Fruit fly (Drosophila melanogaster) whole organism, wandering third instar larva: Measurements from ENCODE around the gene CG10031.

ENCODE experiments used
- Abd-B ChIP-seq: fragments of >200 bp; optimal IDR thresholded peaks from 2 replicates; lab custom pipeline; 2017; ENCODE audit warnings: missing biosample characterization, missing genetic modification characterization
- CG32264 ChIP-seq: fragments of 200-800 bp; sonication (Bioruptor generic); optimal IDR thresholded peaks from 2 replicates; lab custom pipeline; 2016; ENCODE audit warnings: missing biosample characterization, missing genetic modification characterization
- CG9705 ChIP-seq: fragments of 200-800 bp; sonication (Bioruptor generic); optimal IDR thresholded peaks from 2 replicates; lab custom pipeline; 2018; ENCODE audit warnings: missing biosample characterization, mild to moderate bottlenecking, missing genetic modification characterization
- CrebA ChIP-seq: fragments of 200-800 bp; sonication (Bioruptor generic); optimal IDR thresholded peaks from 2 replicates; lab custom pipeline; 2016; ENCODE audit warnings: missing biosample characterization, mild to moderate bottlenecking, missing genetic modification characterization, borderline replicate concordance
- Dfd ChIP-seq: fragments of >200 bp; optimal IDR thresholded peaks from 2 replicates; lab custom pipeline; 2017; ENCODE audit warnings: missing biosample characterization, missing genetic modification characterization
- Dif ChIP-seq: fragments of 200-275, 200-300 bp; sonication (Bioruptor generic); optimal IDR thresholded peaks from 2 replicates; lab custom pipeline; 2018; ENCODE audit warnings: missing biosample characterization, missing genetic modification characterization; ENCODE audit not compliant: partially characterized antibody
- GATAd ChIP-seq: sonication (Bioruptor generic); optimal IDR thresholded peaks from 2 replicates; lab custom pipeline; 2016; ENCODE audit warnings: missing biosample characterization, missing genetic modification characterization
- HLH106 ChIP-seq: fragments of 200-800 bp; optimal IDR thresholded peaks from 3 replicates; lab custom pipeline; 2019; ENCODE audit warnings: missing biosample characterization, mild to moderate bottlenecking, missing genetic modification characterization, moderate library complexity
- Hnf4 ChIP-seq: fragments of 200-800 bp; sonication (Bioruptor generic); optimal IDR thresholded peaks from 2 replicates; lab custom pipeline; 2016; ENCODE audit warnings: missing biosample characterization, mild to moderate bottlenecking, missing genetic modification characterization
- Hr78 ChIP-seq: fragments of >200 bp; optimal IDR thresholded peaks from 2 replicates; lab custom pipeline; 2017; ENCODE audit warnings: missing biosample characterization, missing genetic modification characterization
- Hr83 ChIP-seq: fragments of 200-300 bp; sonication (Bioruptor generic); optimal IDR thresholded peaks from 2 replicates; lab custom pipeline; 2016; ENCODE audit warnings: missing biosample characterization, mild to moderate bottlenecking, missing genetic modification characterization, moderate library complexity; ENCODE audit not compliant: poor library complexity, severe bottlenecking
- Jra ChIP-seq: sonication (Bioruptor generic); optimal IDR thresholded peaks from 2 replicates; lab custom pipeline; 2016; ENCODE audit warnings: missing biosample characterization, missing genetic modification characterization
- Mio ChIP-seq: sonication (Bioruptor generic); optimal IDR thresholded peaks from 2 replicates; lab custom pipeline; 2016; ENCODE audit warnings: missing biosample characterization, missing genetic modification characterization
- Myc ChIP-seq: fragments of >200 bp; optimal IDR thresholded peaks from 2 replicates; lab custom pipeline; 2017
- N ChIP-seq: fragments of >200 bp; optimal IDR thresholded peaks from 2 replicates; lab custom pipeline; 2018; ENCODE audit warnings: missing biosample characterization, missing external identifiers, missing genetic modification characterization
- OdsH ChIP-seq: fragments of 200-800 bp; sonication (Bioruptor generic); optimal IDR thresholded peaks from 2 replicates; lab custom pipeline; 2016; ENCODE audit warnings: missing biosample characterization, mild to moderate bottlenecking, missing genetic modification characterization
- Rel ChIP-seq, 2 experiments: fragments of 200-800 bp; sonication (Bioruptor generic) in 1 of 2; optimal IDR thresholded peaks; 2 replicates in 1 of 2; 3 replicates in 1 of 2; lab custom pipeline; 2016 to 2019; ENCODE audit warnings: mild to moderate bottlenecking in 2 of 2, missing biosample characterization in 2 of 2, missing genetic modification characterization in 2 of 2, moderate library complexity in 1 of 2
- Sp1 ChIP-seq: fragments of 200-800 bp; sonication (Bioruptor generic); optimal IDR thresholded peaks from 3 replicates; lab custom pipeline; 2019; ENCODE audit warnings: missing biosample characterization, mild to moderate bottlenecking, missing genetic modification characterization, moderate library complexity
- Vsx2 ChIP-seq: fragments of 200-300, 225-300 bp; sonication (Bioruptor generic); optimal IDR thresholded peaks from 2 replicates; lab custom pipeline; 2018; ENCODE audit warnings: missing biosample characterization, missing genetic modification characterization; ENCODE audit not compliant: partially characterized antibody
- br ChIP-seq: fragments of 200-800 bp; sonication (Bioruptor generic); optimal IDR thresholded peaks from 2 replicates; lab custom pipeline; 2016; ENCODE audit warnings: missing biosample characterization, missing genetic modification characterization
- brk ChIP-seq: fragments of 200-800 bp; sonication (Bioruptor generic); optimal IDR thresholded peaks from 2 replicates; lab custom pipeline; 2016; ENCODE audit warnings: missing biosample characterization, mild to moderate bottlenecking, missing genetic modification characterization
- dl ChIP-seq, 2 experiments: fragments of 175-275, 200-275 bp in 1 of 2; fragments of 200-275 bp in 1 of 2; sonication (Bioruptor generic); optimal IDR thresholded peaks; lab custom pipeline; 2018; ENCODE audit warnings: mild to moderate bottlenecking in 2 of 2, missing biosample characterization in 2 of 2, missing genetic modification characterization in 2 of 2, moderate library complexity in 2 of 2; ENCODE audit not compliant: partially characterized antibody in 2 of 2, insufficient read depth in 1 of 2
- dmrt93B ChIP-seq: fragments of 200-800 bp; sonication (Bioruptor generic); optimal IDR thresholded peaks from 2 replicates; lab custom pipeline; 2018; ENCODE audit warnings: missing biosample characterization, mild to moderate bottlenecking, missing genetic modification characterization
- dsf ChIP-seq: sonication (Bioruptor generic); optimal IDR thresholded peaks from 2 replicates; lab custom pipeline; 2016; ENCODE audit warnings: missing biosample characterization, missing genetic modification characterization, borderline replicate concordance
- ey ChIP-seq: fragments of 200-800 bp; sonication (Bioruptor generic); optimal IDR thresholded peaks from 2 replicates; lab custom pipeline; 2016; ENCODE audit warnings: missing biosample characterization, missing genetic modification characterization
- foxo ChIP-seq, 2 experiments: fragments of 200-800 bp; sonication (Bioruptor generic); optimal IDR thresholded peaks; 2 replicates in 1 of 2; 3 replicates in 1 of 2; lab custom pipeline; 2016 to 2017; ENCODE audit warnings: missing biosample characterization in 2 of 2, missing genetic modification characterization in 2 of 2
- fru ChIP-seq: fragments of 200-800 bp; sonication (Bioruptor generic); optimal IDR thresholded peaks from 3 replicates; lab custom pipeline; 2016; ENCODE audit warnings: missing biosample characterization, mild to moderate bottlenecking, missing genetic modification characterization
- h ChIP-seq: fragments of 200-800 bp; sonication (Bioruptor generic); optimal IDR thresholded peaks from 3 replicates; lab custom pipeline; 2016; ENCODE audit warnings: missing biosample characterization, mild to moderate bottlenecking, missing genetic modification characterization
- jim ChIP-seq: fragments of 175-275, 200-325 bp; sonication (Bioruptor generic); optimal IDR thresholded peaks from 2 replicates; lab custom pipeline; 2016; ENCODE audit warnings: missing biosample characterization, mild to moderate bottlenecking, missing genetic modification characterization
- lola ChIP-seq: fragments of >200 bp; optimal IDR thresholded peaks from 2 replicates; lab custom pipeline; 2017; ENCODE audit warnings: missing biosample characterization, missing genetic modification characterization
- pan ChIP-seq: fragments of >200 bp; optimal IDR thresholded peaks from 2 replicates; lab custom pipeline; 2017
- psq ChIP-seq: fragments of 200-800 bp; sonication (Bioruptor generic); optimal IDR thresholded peaks from 3 replicates; lab custom pipeline; 2017; ENCODE audit warnings: missing biosample characterization, mild to moderate bottlenecking, missing genetic modification characterization, moderate library complexity
- rgr ChIP-seq: fragments of 200-800 bp; sonication (Bioruptor generic); optimal IDR thresholded peaks from 3 replicates; lab custom pipeline; 2016; ENCODE audit warnings: missing biosample characterization, mild to moderate bottlenecking, missing genetic modification characterization
- sage ChIP-seq: fragments of 200-800 bp; sonication (Bioruptor generic); optimal IDR thresholded peaks from 2 replicates; lab custom pipeline; 2016; ENCODE audit warnings: missing biosample characterization, mild to moderate bottlenecking, missing genetic modification characterization
- sv ChIP-seq: fragments of 200-800 bp; sonication (Bioruptor generic); optimal IDR thresholded peaks from 3 replicates; lab custom pipeline; 2016; ENCODE audit warnings: missing biosample characterization, missing genetic modification characterization
- tai ChIP-seq: sonication (Bioruptor generic); optimal IDR thresholded peaks from 2 replicates; lab custom pipeline; 2016; ENCODE audit warnings: missing biosample characterization, missing genetic modification characterization
- usp ChIP-seq: fragments of >200 bp; optimal IDR thresholded peaks from 2 replicates; lab custom pipeline; 2017; ENCODE audit warnings: missing biosample characterization, missing genetic modification characterization
- woc ChIP-seq: sonication (Bioruptor generic); optimal IDR thresholded peaks from 2 replicates; lab custom pipeline; 2016; ENCODE audit warnings: missing biosample characterization, mild to moderate bottlenecking, missing genetic modification characterization

The CG10031 gene

dm6 chr2L:3711665-3712064 lies 12.8 kb upstream of the CG10031 start, which contains the start of gene cutlet:
Gene cutlet, minus strand, starts transcription at chr2L:3711748.
- no peak for TF ChIP-seq lola (GFP tag; lab: Kevin White, UChicago)
- no peak for TF ChIP-seq psq
- no peak for TF ChIP-seq Hr78
- no peak for TF ChIP-seq Sp1
- no peak for TF ChIP-seq Jra
- no peak for TF ChIP-seq Abd-B (GFP tag; lab: Kevin White, UChicago)
- TF ChIP-seq Dfd: no peak
- no peak for TF ChIP-seq Myc (lab: Kevin White, UChicago)
- TF ChIP-seq h (GFP tag; lab: Kevin White, UChicago): peak; percentile 10
- TF ChIP-seq dmrt93B: no peak
- TF ChIP-seq woc (GFP tag; lab: Kevin White, UChicago): no peak
- no peak for TF ChIP-seq ey
- no peak for TF ChIP-seq usp (GFP tag; lab: Kevin White, UChicago)
- no peak for TF ChIP-seq CrebA (GFP tag; lab: Kevin White, UChicago)
- peak; percentile 29 for TF ChIP-seq rgr (GFP tag; lab: Kevin White, UChicago)
- peak in 1 of 2 experiments; percentile 16 for TF ChIP-seq foxo (GFP tag; optimal IDR thresholded peaks at IDR 0.05; lab: Kevin White, UChicago)
- no peak for TF ChIP-seq pan (lab: Kevin White, UChicago)
- no peak for TF ChIP-seq tai
- TF ChIP-seq Hnf4 (GFP tag; lab: Kevin White, UChicago): no peak
- TF ChIP-seq Mio (GFP tag; lab: Kevin White, UChicago): no peak
- no peak for TF ChIP-seq brk (GFP tag; lab: Kevin White, UChicago)
- peak; percentile 41 for TF ChIP-seq Dif (GFP tag; lab: Kevin White, UChicago)
- TF ChIP-seq CG32264 (GFP tag; lab: Kevin White, UChicago): no peak
- peak; percentile 28 for TF ChIP-seq HLH106 (tag; lab: Kevin White, UChicago)
- no peak for TF ChIP-seq dl (GFP tag; optimal IDR thresholded peaks at IDR 0.05; lab: Kevin White, UChicago; ENCODE audit: insufficient read depth in 1 of 2, partially characterized antibody in 2 of 2)
- no peak for TF ChIP-seq dsf (GFP tag; lab: Kevin White, UChicago)
- no peak for TF ChIP-seq Hr83

dm6 chr2L:3706963-3707362 lies 8.1 kb upstream of the CG10031 start, which contains the start of gene CG31777:
Gene CG31777, minus strand, starts transcription at chr2L:3707063.
- TF ChIP-seq Hnf4 (GFP tag; lab: Kevin White, UChicago): no peak
- TF ChIP-seq GATAd (GFP tag; lab: Kevin White, UChicago): no peak
- TF ChIP-seq CG32264 (GFP tag; lab: Kevin White, UChicago): no peak
- no peak for TF ChIP-seq HLH106 (tag; lab: Kevin White, UChicago)
- TF ChIP-seq N (GFP tag; lab: Kevin White, UChicago): no peak
- TF ChIP-seq Abd-B (GFP tag; lab: Kevin White, UChicago): no peak
- TF ChIP-seq jim (GFP tag; lab: Kevin White, UChicago): no peak
- TF ChIP-seq sage: no peak
- no peak for TF ChIP-seq fru
- no peak for TF ChIP-seq brk (GFP tag; lab: Kevin White, UChicago)
- no peak for TF ChIP-seq usp (GFP tag; lab: Kevin White, UChicago)
- TF ChIP-seq ey: no peak
- TF ChIP-seq Mio (GFP tag; lab: Kevin White, UChicago): no peak
- TF ChIP-seq dsf (GFP tag; lab: Kevin White, UChicago): no peak
- TF ChIP-seq Myc (lab: Kevin White, UChicago): no peak
- TF ChIP-seq Jra: no peak
- TF ChIP-seq CrebA (GFP tag; lab: Kevin White, UChicago): no peak
- TF ChIP-seq, all 38 proteins: peak for 0

dm6 chr2L:3705438-3705921 lies 6.6 kb upstream of the CG10031 start, which contains the start of gene CG31778:
Gene CG31778, minus strand, starts transcription at chr2L:3705488.
- TF ChIP-seq Abd-B (GFP tag; lab: Kevin White, UChicago) (no peak), Hnf4 (GFP tag; lab: Kevin White, UChicago) (peak; percentile 84), Vsx2 (GFP tag; lab: Kevin White, UChicago) (no peak), usp (GFP tag; lab: Kevin White, UChicago) (no peak), sage (peak; percentile 52), br (peak; percentile 92), N (GFP tag; lab: Kevin White, UChicago) (no peak), lola (GFP tag; lab: Kevin White, UChicago) (no peak), HLH106 (tag; lab: Kevin White, UChicago) (peak; percentile 87), Hr78 (no peak), Sp1 (peak; percentile 85), foxo (GFP tag; optimal IDR thresholded peaks at IDR 0.05; lab: Kevin White, UChicago) (peak; percentile 72 to 81), Rel (GFP tag; optimal IDR thresholded peaks at IDR 0.05; lab: Kevin White, UChicago) (no peak), Rel (tag; optimal IDR thresholded peaks at IDR 0.05; lab: Kevin White, UChicago) (peak; percentile 31), rgr (GFP tag; lab: Kevin White, UChicago) (peak; percentile 90), dsf (GFP tag; lab: Kevin White, UChicago) (peak; percentile 4), sv (GFP tag; lab: Kevin White, UChicago) (no peak), CG32264 (GFP tag; lab: Kevin White, UChicago) (peak; percentile 66), Dfd (no peak), Mio (GFP tag; lab: Kevin White, UChicago) (peak; percentile 29), OdsH (GFP tag; lab: Kevin White, UChicago) (peak; percentile 90), Jra (peak; percentile 90), dl (GFP tag; optimal IDR thresholded peaks at IDR 0.05; lab: Kevin White, UChicago; ENCODE audit: insufficient read depth in 1 of 2, partially characterized antibody in 2 of 2) (no peak), Myc (lab: Kevin White, UChicago) (no peak), jim (GFP tag; lab: Kevin White, UChicago) (no peak), psq (peak; percentile 81), dmrt93B (peak; percentile 62), h (GFP tag; lab: Kevin White, UChicago) (peak; percentile 92), CG9705 (GFP tag; lab: Kevin White, UChicago) (peak; percentile 16), Hr83 (no peak), pan (lab: Kevin White, UChicago) (no peak), brk (GFP tag; lab: Kevin White, UChicago) (peak; percentile 81), fru (peak; percentile 89), ey (peak; percentile 91), tai (peak; percentile 44), CrebA (GFP tag; lab: Kevin White, UChicago) (no peak), Dif (GFP tag; lab: Kevin White, UChicago) (no peak)
